Worm (Caenorhabditis elegans) whole organism, L1 larva: ENCODE data around the gene Y39C12A.9.

Experiments used
- C16A3.4 ChIP-seq: fragments of 150-350 bp; optimal IDR thresholded peaks from 2 replicates; lab custom pipeline; 2014; ENCODE audit warnings: missing biosample characterization, missing genetic modification characterization
- C34B4.2 ChIP-seq: sonication (generic microtip); optimal IDR thresholded peaks from 2 replicates; lab custom pipeline; 2017; ENCODE audit warnings: mild to moderate bottlenecking, missing genetic modification characterization, missing compliant biosample characterization
- F16B12.6 ChIP-seq: fragments of 150-350 bp; optimal IDR thresholded peaks from 2 replicates; lab custom pipeline; 2014; ENCODE audit warnings: missing biosample characterization, missing genetic modification characterization
- Y116A8C.19 ChIP-seq: sonication (generic microtip); optimal IDR thresholded peaks from 2 replicates; lab custom pipeline; 2016; ENCODE audit warnings: missing compliant biosample characterization, missing genetic modification characterization, borderline replicate concordance
- aha-1 ChIP-seq: fragments of 150-350 bp; optimal IDR thresholded peaks from 2 replicates; lab custom pipeline; 2014; ENCODE audit warnings: missing biosample characterization, missing genetic modification characterization
- ama-1 ChIP-seq: fragments of 150-350 bp; optimal IDR thresholded peaks from 2 replicates; lab custom pipeline; 2014
- blmp-1 ChIP-seq: fragments of 150-350 bp; optimal IDR thresholded peaks from 2 replicates; lab custom pipeline; 2014; ENCODE audit warnings: missing biosample characterization, missing genetic modification characterization
- ceh-82 ChIP-seq, 3 experiments: fragments of 150-350 bp in 1 of 3; sonication (generic microtip) in 2 of 3; optimal IDR thresholded peaks; 2 replicates each; lab custom pipeline; 2014 to 2017; ENCODE audit warnings: missing biosample characterization in 3 of 3, missing genetic modification characterization in 3 of 3
- ceh-88 ChIP-seq: fragments of 200-800 bp; sonication (Bioruptor generic); IDR thresholded peaks from 2 replicates; pipeline ENCODE4 v1.3.6; 2022; ENCODE audit warnings: missing genetic modification characterization, missing compliant biosample characterization
- dpl-1 ChIP-seq, 3 experiments: fragments of 150-350 bp in 2 of 3; sonication (generic microtip) in 1 of 3; optimal IDR thresholded peaks; 2 replicates each; lab custom pipeline; 2014 to 2017; ENCODE audit warnings: missing biosample characterization in 3 of 3, missing genetic modification characterization in 3 of 3, missing genetic modification reagents in 3 of 3
- dsc-1 ChIP-seq: sonication (generic microtip); optimal IDR thresholded peaks from 2 replicates; lab custom pipeline; 2016; ENCODE audit warnings: mild to moderate bottlenecking, missing genetic modification characterization, missing compliant biosample characterization
- efl-1 ChIP-seq, 4 experiments: fragments of 150-350 bp; optimal IDR thresholded peaks in 3 of 4; peaks in 1 of 4; 1 replicate in 1 of 4; 2 replicates in 3 of 4; lab custom pipeline; 2014; ENCODE audit warnings: missing biosample characterization in 2 of 4, missing genetic modification characterization in 2 of 4, missing genetic modification reagents in 2 of 4
- egl-27 ChIP-seq, 2 experiments: fragments of 150-350 bp in 1 of 2; sonication (generic microtip); optimal IDR thresholded peaks; 3 replicates each; lab custom pipeline; 2017 to 2018; ENCODE audit warnings: missing biosample characterization in 2 of 2, missing genetic modification characterization in 2 of 2, missing genetic modification reagents in 2 of 2
- ets-5 ChIP-seq: fragments of 200-800 bp; sonication (Bioruptor generic); IDR thresholded peaks from 2 replicates; pipeline ENCODE4 v1.3.6; 2022; ENCODE audit warnings: missing genetic modification characterization, missing compliant biosample characterization
- fkh-4 ChIP-seq: sonication (generic microtip); optimal IDR thresholded peaks from 2 replicates; lab custom pipeline; 2016; ENCODE audit warnings: missing compliant biosample characterization, missing genetic modification characterization, borderline replicate concordance
- fkh-8 ChIP-seq: sonication (generic microtip); optimal IDR thresholded peaks from 2 replicates; lab custom pipeline; 2016; ENCODE audit warnings: mild to moderate bottlenecking, missing genetic modification characterization, missing compliant biosample characterization
- fos-1 ChIP-seq: fragments of 150-350 bp; optimal IDR thresholded peaks from 2 replicates; lab custom pipeline; 2014; ENCODE audit warnings: missing biosample characterization, missing genetic modification characterization
- hpl-2 ChIP-seq: fragments of 150-350 bp; optimal IDR thresholded peaks from 2 replicates; lab custom pipeline; 2014; ENCODE audit warnings: missing biosample characterization, missing genetic modification reagents, missing genetic modification characterization
- lin-13 ChIP-seq: fragments of 150-350 bp; optimal IDR thresholded peaks from 2 replicates; lab custom pipeline; 2014; ENCODE audit warnings: missing biosample characterization, missing genetic modification reagents, missing genetic modification characterization
- lin-35 ChIP-seq, 2 experiments: fragments of 150-350 bp; optimal IDR thresholded peaks; 2 replicates each; lab custom pipeline; 2014; ENCODE audit warnings: missing biosample characterization in 2 of 2, missing genetic modification characterization in 2 of 2, missing genetic modification reagents in 2 of 2
- lir-3 ChIP-seq: sonication (generic microtip); optimal IDR thresholded peaks from 2 replicates; lab custom pipeline; 2016; ENCODE audit warnings: mild to moderate bottlenecking, missing genetic modification characterization, moderate library complexity, missing compliant biosample characterization; ENCODE audit not compliant: poor library complexity
- lsy-2 ChIP-seq, 2 experiments: fragments of 150-350 bp; optimal IDR thresholded peaks; 2 replicates each; lab custom pipeline; 2014; ENCODE audit warnings: missing biosample characterization in 2 of 2, missing genetic modification characterization in 2 of 2
- mdl-1 ChIP-seq, 2 experiments: fragments of 150-350 bp; optimal IDR thresholded peaks; 2 replicates each; lab custom pipeline; 2014 to 2017; ENCODE audit warnings: missing biosample characterization in 2 of 2, missing genetic modification characterization in 2 of 2, inconsistent platforms in 1 of 2
- mep-1 ChIP-seq: fragments of 150-350 bp; optimal IDR thresholded peaks from 2 replicates; lab custom pipeline; 2014; ENCODE audit warnings: missing biosample characterization, missing genetic modification characterization
- nhr-12 ChIP-seq: sonication (generic microtip); optimal IDR thresholded peaks from 2 replicates; lab custom pipeline; 2017; ENCODE audit warnings: missing biosample characterization, missing genetic modification characterization
- nhr-47 ChIP-seq: sonication (generic microtip); optimal IDR thresholded peaks from 2 replicates; lab custom pipeline; 2016; ENCODE audit warnings: mild to moderate bottlenecking, missing genetic modification characterization, moderate library complexity, missing compliant biosample characterization
- nhr-71 ChIP-seq: sonication (generic microtip); optimal IDR thresholded peaks from 2 replicates; lab custom pipeline; 2016; ENCODE audit warnings: mild to moderate bottlenecking, missing genetic modification characterization, moderate library complexity, missing compliant biosample characterization
- nhr-90 ChIP-seq: sonication (generic microtip); optimal IDR thresholded peaks from 2 replicates; lab custom pipeline; 2016; ENCODE audit warnings: mild to moderate bottlenecking, missing genetic modification characterization, missing compliant biosample characterization; ENCODE audit not compliant: poor library complexity
- pqm-1 ChIP-seq: sonication (generic microtip); optimal IDR thresholded peaks from 3 replicates; lab custom pipeline; 2017; ENCODE audit warnings: missing biosample characterization, missing genetic modification characterization
- rnt-1 ChIP-seq: sonication (generic microtip); optimal IDR thresholded peaks from 2 replicates; lab custom pipeline; 2016; ENCODE audit warnings: mild to moderate bottlenecking, missing genetic modification characterization, moderate library complexity, missing compliant biosample characterization
- sox-4 ChIP-seq: sonication (generic microtip); optimal IDR thresholded peaks from 2 replicates; lab custom pipeline; 2016; ENCODE audit warnings: missing genetic modification characterization, missing compliant biosample characterization
- swsn-7 ChIP-seq: sonication (generic microtip); optimal IDR thresholded peaks from 2 replicates; lab custom pipeline; 2016; ENCODE audit warnings: missing genetic modification characterization, missing compliant biosample characterization
- tbx-2 ChIP-seq: sonication (generic microtip); optimal IDR thresholded peaks from 2 replicates; lab custom pipeline; 2016; ENCODE audit warnings: missing genetic modification characterization, missing compliant biosample characterization
- tlp-1 ChIP-seq: fragments of 150-350 bp; optimal IDR thresholded peaks from 2 replicates; lab custom pipeline; 2014; ENCODE audit warnings: missing biosample characterization, missing genetic modification characterization
- unc-86 ChIP-seq: sonication (generic microtip); optimal IDR thresholded peaks from 2 replicates; lab custom pipeline; 2016; ENCODE audit warnings: missing genetic modification characterization, missing compliant biosample characterization
- xbp-1 ChIP-seq: sonication (generic microtip); optimal IDR thresholded peaks from 2 replicates; lab custom pipeline; 2016; ENCODE audit warnings: missing genetic modification characterization, missing compliant biosample characterization
- ztf-11 ChIP-seq, 2 experiments: sonication (generic microtip); optimal IDR thresholded peaks; 2 replicates each; lab custom pipeline; 2016 to 2017; ENCODE audit warnings: missing genetic modification characterization in 2 of 2, missing biosample characterization in 1 of 2, missing compliant biosample characterization in 1 of 2
- ztf-4 ChIP-seq: fragments of 150-350 bp; optimal IDR thresholded peaks from 2 replicates; lab custom pipeline; 2014; ENCODE audit warnings: missing biosample characterization, missing genetic modification characterization

Gene Y39C12A.9

ce11 chrIV:12287628-12288027 lies 28.6 kb upstream of the Y39C12A.9 start, which contains the start of gene erl-1:
Gene erl-1 (plus strand): TSS chrIV:12287928.
- no peak for TF ChIP-seq ztf-4 (tag; lab: Kevin White, UChicago)
- TF ChIP-seq C34B4.2 (tag; lab: Kevin White, UChicago): no peak
- TF ChIP-seq pqm-1 (tag; lab: Kevin White, UChicago): no peak
- TF ChIP-seq mep-1 (tag; lab: Kevin White, UChicago): no peak
- no peak for TF ChIP-seq ztf-11 (tag; optimal IDR thresholded peaks at IDR 0.05; lab: Kevin White, UChicago)
- TF ChIP-seq C16A3.4 (tag; lab: Kevin White, UChicago): no peak
- TF ChIP-seq lir-3 (tag; lab: Kevin White, UChicago): no peak
- TF ChIP-seq xbp-1 (tag; lab: Kevin White, UChicago): no peak
- TF ChIP-seq nhr-12: no peak
- no peak for TF ChIP-seq fkh-4
- TF ChIP-seq ceh-88 (GFP tag; lab: Robert Waterston, UW): no peak
- no peak for TF ChIP-seq ama-1 (lab: Kevin White, UChicago)
- TF ChIP-seq dsc-1 (tag; lab: Kevin White, UChicago): no peak
- TF ChIP-seq tbx-2: no peak
- TF ChIP-seq ets-5 (GFP tag; lab: Robert Waterston, UW): no peak
- no peak for TF ChIP-seq nhr-47 (tag; lab: Kevin White, UChicago)
- no peak for TF ChIP-seq fos-1 (tag; lab: Kevin White, UChicago)

- no peak for TF ChIP-seq rnt-1 (tag; lab: Kevin White, UChicago)
- no peak for TF ChIP-seq F16B12.6 (tag; lab: Kevin White, UChicago)
- no peak for TF ChIP-seq lin-13 (GFP tag; lab: Kevin White, UChicago)
- TF ChIP-seq xbp-1 (tag; lab: Kevin White, UChicago): no peak
- TF ChIP-seq tlp-1 (tag; lab: Kevin White, UChicago): no peak
- TF ChIP-seq unc-86 (tag; lab: Kevin White, UChicago): no peak
These were observed 23.9 kb upstream of the Y39C12A.9 start, which contains the start of gene hpo-12 for ce11 chrIV:12282873-12283272. Gene hpo-12 (plus strand): TSS chrIV:12283173.

- peak; percentile 1 to 14 for TF ChIP-seq lin-35 (GFP tag; optimal IDR thresholded peaks at IDR 0.05; lab: Kevin White, UChicago)
- TF ChIP-seq swsn-7: peak; percentile 3
- peak; percentile 1 to 30 for TF ChIP-seq efl-1 (optimal IDR thresholded peaks at IDR 0.05; lab: Kevin White, UChicago)
- peak in 1 of 2 experiments; percentile 45 for TF ChIP-seq efl-1 (GFP tag; optimal IDR thresholded peaks at IDR 0.05 in 1 of 2; lab: Kevin White, UChicago)
- peak; percentile 32 for TF ChIP-seq xbp-1 (tag; lab: Kevin White, UChicago)
- TF ChIP-seq mep-1 (tag; lab: Kevin White, UChicago): peak; percentile 53
- no peak for TF ChIP-seq aha-1 (tag; lab: Kevin White, UChicago)
- peak; percentile 15 for TF ChIP-seq blmp-1 (tag; lab: Kevin White, UChicago)
- peak in 1 of 3 experiments; percentile 39 for TF ChIP-seq dpl-1 (GFP tag; optimal IDR thresholded peaks at IDR 0.05; lab: Kevin White, UChicago)
- no peak for TF ChIP-seq nhr-12
- TF ChIP-seq F16B12.6 (tag; lab: Kevin White, UChicago): peak; percentile 82
- TF ChIP-seq unc-86 (tag; lab: Kevin White, UChicago): no peak
- TF ChIP-seq lsy-2 (tag; optimal IDR thresholded peaks at IDR 0.05; lab: Kevin White, UChicago): peak; percentile 54 to 61
These were observed 23.3 kb upstream of the Y39C12A.9 start, which contains the start of the genes C42C1.12 and C42C1.19 for ce11 chrIV:12282157-12282789. Gene C42C1.12 (minus strand): TSS chrIV:12282207. Gene C42C1.19 (plus strand): TSS chrIV:12282739.

ce11 chrIV:12279340-12279739 lies 20.3 kb upstream of the Y39C12A.9 start, which contains the start of gene ltah-1.1:
Gene ltah-1.1 (plus strand): TSS chrIV:12279622.
- TF ChIP-seq egl-27 (tag; optimal IDR thresholded peaks at IDR 0.05; lab: Kevin White, UChicago) (no peak), nhr-71 (tag; lab: Kevin White, UChicago) (no peak), nhr-90 (tag; lab: Kevin White, UChicago) (no peak), ama-1 (lab: Kevin White, UChicago) (no peak), hpl-2 (no peak), sox-4 (tag; lab: Kevin White, UChicago) (no peak), ceh-82 (tag; optimal IDR thresholded peaks at IDR 0.05; lab: Kevin White, UChicago) (no peak), fkh-8 (tag; lab: Kevin White, UChicago) (no peak), mdl-1 (tag; optimal IDR thresholded peaks at IDR 0.05; lab: Kevin White, UChicago) (no peak), nhr-12 (no peak), Y116A8C.19 (tag; lab: Kevin White, UChicago) (no peak)
